Worm (Caenorhabditis elegans) whole organism, mixed stage, embryonic: ENCODE measurements around the gene nhr-190.

Experiments used
- M03D4.4 ChIP-seq: sonication (generic microtip); optimal IDR thresholded peaks from 2 replicates; lab custom pipeline; 2017; ENCODE audit warnings: mild to moderate bottlenecking, missing genetic modification characterization, missing compliant biosample characterization
- blmp-1 ChIP-seq: fragments of 150-350 bp; optimal IDR thresholded peaks from 2 replicates; lab custom pipeline; 2014; ENCODE audit warnings: missing biosample characterization, missing genetic modification characterization
- ceh-39 ChIP-seq: fragments of 150-350 bp; optimal IDR thresholded peaks from 2 replicates; lab custom pipeline; 2014; ENCODE audit warnings: missing biosample characterization, missing genetic modification characterization
- ceh-43 ChIP-seq: fragments of 200-800 bp; sonication (Bioruptor generic); optimal IDR thresholded peaks from 2 replicates; lab custom pipeline; 2018; ENCODE audit warnings: mild to moderate bottlenecking, missing genetic modification characterization, moderate library complexity, missing compliant biosample characterization
- ceh-83 ChIP-seq: fragments of 200-800 bp; sonication (Bioruptor generic); optimal IDR thresholded peaks from 2 replicates; lab custom pipeline; 2018; ENCODE audit warnings: mild to moderate bottlenecking, missing genetic modification characterization, missing compliant biosample characterization
- cnd-1 ChIP-seq: fragments of 200-800 bp; sonication (Bioruptor generic); optimal IDR thresholded peaks from 2 replicates; lab custom pipeline; 2018; ENCODE audit warnings: mild to moderate bottlenecking, missing genetic modification characterization, missing compliant biosample characterization
- elt-3 ChIP-seq: fragments of 150-350 bp; optimal IDR thresholded peaks from 2 replicates; lab custom pipeline; 2014; ENCODE audit warnings: missing biosample characterization, missing genetic modification characterization
- flh-1 ChIP-seq: fragments of 200-800 bp; sonication (Bioruptor generic); optimal IDR thresholded peaks from 2 replicates; lab custom pipeline; 2018; ENCODE audit warnings: mild to moderate bottlenecking, missing genetic modification characterization, moderate library complexity, missing compliant biosample characterization
- hlh-1 ChIP-seq: fragments of 150-350 bp; optimal IDR thresholded peaks from 2 replicates; lab custom pipeline; 2014; ENCODE audit warnings: missing biosample characterization, missing genetic modification reagents, missing genetic modification characterization
- lin-13 ChIP-seq: fragments of 150-350 bp; optimal IDR thresholded peaks from 2 replicates; lab custom pipeline; 2014; ENCODE audit warnings: missing biosample characterization, missing genetic modification characterization
- lin-32 ChIP-seq: fragments of 200-800 bp; sonication (Bioruptor generic); optimal IDR thresholded peaks from 2 replicates; lab custom pipeline; 2018; ENCODE audit warnings: mild to moderate bottlenecking, missing genetic modification characterization, missing compliant biosample characterization
- lsy-2 ChIP-seq: fragments of 150-350 bp; optimal IDR thresholded peaks from 2 replicates; lab custom pipeline; 2014; ENCODE audit warnings: missing biosample characterization, missing genetic modification characterization
- mab-5 ChIP-seq: fragments of 150-350 bp; optimal IDR thresholded peaks from 2 replicates; lab custom pipeline; 2014; ENCODE audit warnings: missing biosample characterization, missing genetic modification characterization
- mep-1 ChIP-seq: fragments of 150-350 bp; optimal IDR thresholded peaks from 2 replicates; lab custom pipeline; 2017; ENCODE audit warnings: missing biosample characterization, missing genetic modification reagents, missing genetic modification characterization, inconsistent platforms
- mls-2 ChIP-seq: sonication (generic microtip); optimal IDR thresholded peaks from 2 replicates; lab custom pipeline; 2016; ENCODE audit warnings: mild to moderate bottlenecking, missing genetic modification characterization, moderate library complexity, missing compliant biosample characterization
- nhr-12 ChIP-seq: fragments of 150-350 bp; optimal IDR thresholded peaks from 2 replicates; lab custom pipeline; 2014; ENCODE audit warnings: missing biosample characterization, missing genetic modification characterization
- nhr-2 ChIP-seq: fragments of 150-350 bp; optimal IDR thresholded peaks from 2 replicates; lab custom pipeline; 2014; ENCODE audit warnings: missing biosample characterization, missing genetic modification characterization
- nhr-237 ChIP-seq: fragments of 150-350 bp; optimal IDR thresholded peaks from 2 replicates; lab custom pipeline; 2014; ENCODE audit warnings: missing biosample characterization, missing genetic modification characterization
- nhr-76 ChIP-seq: sonication (generic microtip); optimal IDR thresholded peaks from 2 replicates; lab custom pipeline; 2017; ENCODE audit warnings: missing biosample characterization, missing genetic modification characterization
- pha-4 ChIP-seq: fragments of 150-350 bp; optimal IDR thresholded peaks from 2 replicates; lab custom pipeline; 2018; ENCODE audit warnings: missing biosample characterization, missing genetic modification reagents, missing genetic modification characterization
- sem-2 ChIP-seq: fragments of 200-800 bp; sonication (Bioruptor generic); optimal IDR thresholded peaks from 2 replicates; lab custom pipeline; 2018; ENCODE audit warnings: mild to moderate bottlenecking, missing genetic modification characterization, missing compliant biosample characterization
- snpc-4 ChIP-seq: fragments of 150-350 bp; optimal IDR thresholded peaks from 2 replicates; lab custom pipeline; 2014; ENCODE audit warnings: missing biosample characterization, missing genetic modification characterization
- sptf-1 ChIP-seq: sonication (generic microtip); optimal IDR thresholded peaks from 2 replicates; lab custom pipeline; 2017; ENCODE audit warnings: mild to moderate bottlenecking, missing genetic modification characterization, moderate library complexity, missing compliant biosample characterization
- tbx-8 ChIP-seq: fragments of 200-800 bp; sonication (Bioruptor generic); optimal IDR thresholded peaks from 2 replicates; lab custom pipeline; 2018; ENCODE audit warnings: mild to moderate bottlenecking, missing genetic modification characterization, moderate library complexity, missing compliant biosample characterization
- unc-120 ChIP-seq: sonication (generic microtip); optimal IDR thresholded peaks from 2 replicates; lab custom pipeline; 2017; ENCODE audit warnings: missing genetic modification characterization, missing compliant biosample characterization; ENCODE audit not compliant: poor library complexity, severe bottlenecking
- unc-39 ChIP-seq: fragments of 150-350 bp; optimal IDR thresholded peaks from 2 replicates; lab custom pipeline; 2014; ENCODE audit warnings: missing biosample characterization, missing genetic modification characterization
- unc-62 ChIP-seq: fragments of 150-350 bp; optimal IDR thresholded peaks from 2 replicates; lab custom pipeline; 2014; ENCODE audit warnings: missing biosample characterization, missing genetic modification reagents, missing genetic modification characterization
- zip-8 ChIP-seq: fragments of 150-350 bp; optimal IDR thresholded peaks from 2 replicates; lab custom pipeline; 2014; ENCODE audit warnings: missing biosample characterization, missing genetic modification characterization
- ztf-11 ChIP-seq: fragments of 150-350 bp; optimal IDR thresholded peaks from 2 replicates; lab custom pipeline; 2014; ENCODE audit warnings: missing biosample characterization, missing genetic modification characterization

Gene nhr-190

DNA sequence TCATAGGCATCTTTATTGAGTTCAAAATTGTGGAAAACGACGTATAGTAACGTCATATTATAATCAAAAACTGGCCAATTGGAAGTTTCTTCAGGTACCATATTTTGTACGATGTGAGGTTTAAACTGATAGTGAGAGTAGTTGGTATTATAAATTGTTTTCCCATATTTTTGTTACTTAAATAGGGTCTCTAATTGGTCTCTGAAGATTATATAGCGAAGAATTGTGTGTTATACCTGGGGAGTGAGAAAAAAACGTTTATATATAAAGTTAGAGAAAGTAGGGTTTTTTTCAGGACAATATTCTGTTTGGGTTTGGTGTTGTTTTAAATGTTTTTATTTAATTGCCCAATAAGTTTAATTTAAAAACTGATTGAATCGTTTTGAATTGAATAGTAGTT lies 17.8 kb downstream of the nhr-190 start, which contains the start of gene srt-17:
Gene srt-17, minus strand, starts transcription at position 101 of the 400 bp plus-strand sequence.
- TF ChIP-seq pha-4 (no peak), unc-62 (no peak), ceh-43 (GFP tag; lab: Kevin White, UChicago) (no peak), mab-5 (tag; lab: Kevin White, UChicago) (no peak), sem-2 (GFP tag; lab: Kevin White, UChicago) (no peak), ceh-39 (tag; lab: Kevin White, UChicago) (no peak), nhr-237 (tag; lab: Kevin White, UChicago) (no peak), mls-2 (tag; lab: Kevin White, UChicago) (no peak), blmp-1 (no peak), nhr-12 (no peak), unc-39 (tag; lab: Kevin White, UChicago) (no peak), hlh-1 (no peak), tbx-8 (no peak), flh-1 (GFP tag; lab: Kevin White, UChicago) (no peak), zip-8 (tag; lab: Kevin White, UChicago) (no peak), M03D4.4 (no peak), lin-32 (GFP tag; lab: Kevin White, UChicago) (no peak), nhr-2 (tag; lab: Kevin White, UChicago) (no peak), cnd-1 (tag; lab: Kevin White, UChicago) (no peak), lsy-2 (tag; lab: Kevin White, UChicago) (no peak)

ce11 chrV:622902-623301 lies 19.8 kb downstream of the nhr-190 start, which contains the start of gene F48G7.5:
F48G7.5 (minus strand) TSS chrV:622935.
- TF ChIP-seq unc-120 (tag; lab: Kevin White, UChicago), result no peak
- TF ChIP-seq elt-3 (tag; lab: Kevin White, UChicago), result no peak
- TF ChIP-seq tbx-8, result no peak
- no peak for TF ChIP-seq mls-2 (tag; lab: Kevin White, UChicago)
- TF ChIP-seq unc-62, result no peak
- TF ChIP-seq cnd-1 (tag; lab: Kevin White, UChicago), result no peak
- no peak for TF ChIP-seq unc-39 (tag; lab: Kevin White, UChicago)

ce11 chrV:620987-621386 lies 21.7 kb downstream of the nhr-190 start:
- no peak for TF ChIP-seq elt-3 (tag; lab: Kevin White, UChicago)
- no peak for TF ChIP-seq blmp-1

DNA sequence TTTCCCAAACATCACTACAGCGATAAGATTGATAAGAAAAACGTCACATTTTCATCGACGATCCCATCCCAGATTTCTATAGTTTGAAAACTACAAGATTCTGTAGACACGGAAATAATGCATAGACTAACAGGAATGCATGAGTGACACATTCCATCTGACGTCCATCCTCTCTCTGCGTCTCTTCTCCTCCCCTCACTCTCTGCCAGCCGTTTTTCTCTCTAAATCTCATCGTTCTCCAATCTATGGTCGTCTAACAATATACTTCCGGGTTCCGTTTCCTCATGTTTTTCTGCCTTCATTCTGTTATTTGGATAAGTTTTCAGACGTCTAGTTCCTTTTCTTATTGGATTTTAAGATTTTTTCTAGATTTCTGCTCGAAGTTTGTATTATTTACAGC lies 23.7 kb downstream of the nhr-190 start, which contains the start of gene F48G7.4:
Gene F48G7.4, plus strand, starts transcription at position 400 of the 400 bp plus-strand sequence.
- TF ChIP-seq hlh-1 (no peak), flh-1 (GFP tag; lab: Kevin White, UChicago) (no peak), unc-62 (peak; percentile 86), lin-13 (tag; lab: Kevin White, UChicago) (no peak), cnd-1 (tag; lab: Kevin White, UChicago) (no peak)

ce11 chrV:617917-618316 lies 24.8 kb downstream of the nhr-190 start:
- TF ChIP-seq ztf-11 (tag; lab: Kevin White, UChicago) (no peak), unc-62 (no peak), unc-39 (tag; lab: Kevin White, UChicago) (no peak), ceh-83 (no peak), ceh-39 (tag; lab: Kevin White, UChicago) (no peak), snpc-4 (tag; lab: Kevin White, UChicago) (no peak), nhr-237 (tag; lab: Kevin White, UChicago) (no peak)

DNA sequence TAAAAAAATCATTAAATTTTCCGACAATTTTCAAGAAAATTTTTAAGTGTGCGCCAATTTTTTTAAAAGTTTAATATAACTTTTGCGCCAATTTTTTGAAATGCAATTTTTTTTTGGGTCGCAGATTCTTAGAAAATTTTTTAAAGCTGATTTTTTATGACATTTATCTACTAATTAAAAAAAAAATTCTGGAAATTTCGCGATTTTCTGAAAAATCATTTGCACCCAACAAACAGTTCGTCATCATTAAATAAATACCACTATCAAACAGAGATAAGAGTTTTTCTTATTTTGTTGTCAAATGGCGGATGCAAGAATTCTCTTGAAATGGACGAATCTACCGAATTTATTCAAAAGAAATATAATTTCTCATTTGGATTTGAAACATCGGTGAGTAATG lies 27.4 kb downstream of the nhr-190 start, which contains the start of gene F48G7.13:
Gene F48G7.13, plus strand, starts transcription at position 301 of the 400 bp plus-strand sequence.
- TF ChIP-seq ceh-43 (GFP tag; lab: Kevin White, UChicago), result no peak
- TF ChIP-seq mab-5 (tag; lab: Kevin White, UChicago), result no peak
- TF ChIP-seq tbx-8, result no peak
- no peak for TF ChIP-seq unc-39 (tag; lab: Kevin White, UChicago)
- no peak for TF ChIP-seq snpc-4 (tag; lab: Kevin White, UChicago)
- TF ChIP-seq zip-8 (tag; lab: Kevin White, UChicago), result no peak
- TF ChIP-seq blmp-1, result no peak
- TF ChIP-seq nhr-76 (tag; lab: Kevin White, UChicago), result no peak
- no peak for TF ChIP-seq ztf-11 (tag; lab: Kevin White, UChicago)

DNA sequence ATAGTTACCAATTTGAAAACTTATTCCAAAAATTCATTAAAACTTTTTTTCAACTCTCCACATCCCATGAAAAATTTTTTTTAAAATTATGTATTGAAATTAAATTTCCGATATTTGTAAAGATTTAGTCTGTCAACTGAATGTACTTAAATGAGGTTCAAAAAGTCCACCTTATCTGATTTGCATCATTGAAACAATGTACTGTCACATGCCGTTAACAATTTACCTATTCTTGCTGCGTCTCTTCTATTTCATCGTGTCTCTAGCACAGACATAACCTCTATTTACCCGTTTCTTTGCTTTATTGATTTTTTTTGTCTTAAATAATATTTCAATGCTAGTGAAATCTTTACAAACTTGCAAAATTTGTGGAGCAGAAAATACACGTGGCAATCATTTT lies 32.5 kb downstream of the nhr-190 start, which contains the start of gene nhr-90:
Gene nhr-90, plus strand, starts transcription at position 296 of the 400 bp plus-strand sequence.
- TF ChIP-seq elt-3 (tag; lab: Kevin White, UChicago) (no peak), mls-2 (tag; lab: Kevin White, UChicago) (no peak), blmp-1 (no peak), nhr-2 (tag; lab: Kevin White, UChicago) (no peak), ceh-43 (GFP tag; lab: Kevin White, UChicago) (no peak), sptf-1 (tag; lab: Kevin White, UChicago) (no peak), nhr-12 (no peak), mep-1 (tag; lab: Kevin White, UChicago) (no peak), lin-13 (tag; lab: Kevin White, UChicago) (no peak), unc-120 (tag; lab: Kevin White, UChicago) (no peak)
